ENCODE assay signal across 3 fruit fly cellular contexts in genomic region chr3R:29071141-29071540, dm6.
A peak's percentile ranks its signal among the peaks of the same experiment; 100 is the strongest.
TF ChIP-seq lines count a peak whose summit lies in the region.

No protein-coding gene starts in this region.

- no peak for TF ChIP-seq CTCF in whole organism, embryonic (GFP tag; optimal IDR thresholded peaks at IDR 0.05; lab: Kevin White, UChicago)

TF ChIP-seq in whole organism, embryonic, 481 proteins besides CTCF, POLR2A, EP300 and RAD21:
- TF ChIP-seq CG6683 (GFP tag; optimal IDR thresholded peaks at IDR 0.05; lab: Kevin White, UChicago) (no peak), Hmx (GFP tag; optimal IDR thresholded peaks at IDR 0.05; lab: Kevin White, UChicago) (no peak), Blimp-1 (GFP tag; optimal IDR thresholded peaks at IDR 0.05; lab: Kevin White, UChicago) (no peak), Med (GFP tag; lab: Kevin White, UChicago) (peak; percentile 53), cwo (GFP tag; optimal IDR thresholded peaks at IDR 0.05; lab: Kevin White, UChicago) (no peak), ATbp (GFP tag; optimal IDR thresholded peaks at IDR 0.05; lab: Kevin White, UChicago) (peak; percentile 20), CG6765 (GFP tag; optimal IDR thresholded peaks at IDR 0.05; lab: Kevin White, UChicago) (no peak), NFAT (GFP tag; IDR thresholded peaks at IDR 0.05; lab: Robert Waterston, UW) (no peak), zf30C (GFP tag; optimal IDR thresholded peaks at IDR 0.05; lab: Kevin White, UChicago) (no peak), br (optimal IDR thresholded peaks at IDR 0.05; lab: Kevin White, UChicago) (no peak), CG11695 (GFP tag; IDR thresholded peaks at IDR 0.05; lab: Robert Waterston, UW) (0 out of 3 replicates have a peak, but pooled peaks have one; percentile 28), Chrac-16 (GFP tag; optimal IDR thresholded peaks at IDR 0.05; lab: Kevin White, UChicago) (no peak), CG32767 (GFP tag; IDR thresholded peaks at IDR 0.05; lab: Robert Waterston, UW) (no peak), nau (GFP tag; optimal IDR thresholded peaks at IDR 0.05; lab: Kevin White, UChicago) (no peak), lab (GFP tag; optimal IDR thresholded peaks at IDR 0.05; lab: Kevin White, UChicago) (peak; percentile 13), row (GFP tag; IDR thresholded peaks at IDR 0.05; lab: Robert Waterston, UW) (no peak), vvl (GFP tag; IDR thresholded peaks at IDR 0.05; lab: Robert Waterston, UW) (peak; percentile 9; the same call in 1 of the 2 replicates), CG8359 (GFP tag; optimal IDR thresholded peaks at IDR 0.05; lab: Kevin White, UChicago; ENCODE audit: borderline replicate concordance) (no peak), wek (GFP tag; optimal IDR thresholded peaks at IDR 0.05; lab: Kevin White, UChicago) (peak; percentile 15), sens (GFP tag; lab: Kevin White, UChicago) (peak; percentile 24)

TF ChIP-seq in whole organism, prepupa, 60 proteins besides CTCF, POLR2A, EP300 and RAD21:
- TF ChIP-seq svp (GFP tag; lab: Kevin White, UChicago) (peak; percentile 40), salr (GFP tag; optimal IDR thresholded peaks at IDR 0.05; lab: Kevin White, UChicago) (no peak), vri (GFP tag; optimal IDR thresholded peaks at IDR 0.05; lab: Kevin White, UChicago) (peak; percentile 17), fkh (GFP tag; optimal IDR thresholded peaks at IDR 0.05; lab: Kevin White, UChicago) (peak; percentile 66)

TF ChIP-seq in whole organism, wandering third instar larva, 38 proteins besides CTCF, POLR2A, EP300 and RAD21:
- TF ChIP-seq Hr83 (GFP tag; optimal IDR thresholded peaks at IDR 0.05; lab: Kevin White, UChicago; ENCODE audit: poor library complexity, severe bottlenecking) (peak; percentile 3), Hnf4 (GFP tag; optimal IDR thresholded peaks at IDR 0.05; lab: Kevin White, UChicago) (peak; percentile 8), CG9705 (GFP tag; optimal IDR thresholded peaks at IDR 0.05; lab: Kevin White, UChicago) (no peak), brk (GFP tag; optimal IDR thresholded peaks at IDR 0.05; lab: Kevin White, UChicago) (no peak), fru (GFP tag; optimal IDR thresholded peaks at IDR 0.05; lab: Kevin White, UChicago) (no peak), rgr (GFP tag; optimal IDR thresholded peaks at IDR 0.05; lab: Kevin White, UChicago) (peak; percentile 10), psq (GFP tag; optimal IDR thresholded peaks at IDR 0.05; lab: Kevin White, UChicago) (no peak), h (GFP tag; optimal IDR thresholded peaks at IDR 0.05; lab: Kevin White, UChicago) (peak; percentile 7)
